Fruit fly (Drosophila melanogaster) whole organism, embryonic: ENCODE results near the gene cort.

Source experiments
- ATbp ChIP-seq: fragments of 200-800 bp; sonication (Bioruptor generic); optimal IDR thresholded peaks from 2 replicates; lab custom pipeline; 2017; ENCODE audit warnings: missing biosample characterization, mild to moderate bottlenecking, missing genetic modification characterization, missing genetic modification reagents
- Adf1 ChIP-seq: fragments of 200-800 bp; sonication (Bioruptor generic); IDR thresholded peaks from 2 replicates; pipeline ENCODE4 v1.3.6; 2022; ENCODE audit warnings: missing biosample characterization, missing genetic modification characterization
- Asciz ChIP-seq: fragments of 200-800 bp; sonication (Bioruptor generic); optimal IDR thresholded peaks from 2 replicates; lab custom pipeline; 2017; ENCODE audit warnings: missing biosample characterization, mild to moderate bottlenecking, missing genetic modification characterization, missing genetic modification reagents
- Awh ChIP-seq: fragments of 200-800 bp; sonication (Bioruptor generic); IDR thresholded peaks from 2 replicates; pipeline ENCODE4, ENCODE4 v1.3.6; 2022; ENCODE audit warnings: missing biosample characterization, missing genetic modification characterization
- BEAF-32 ChIP-seq: fragments of 200-800 bp; sonication (Bioruptor generic); optimal IDR thresholded peaks from 3 replicates; lab custom pipeline; 2017; ENCODE audit warnings: missing biosample characterization, missing genetic modification characterization, mild to moderate bottlenecking, moderate library complexity, missing genetic modification reagents
- Bdp1 ChIP-seq: fragments of 200-800 bp; sonication (Bioruptor generic); optimal IDR thresholded peaks from 3 replicates; lab custom pipeline; 2016; ENCODE audit warnings: missing biosample characterization, missing genetic modification characterization
- Bgb ChIP-seq: fragments of 200-800 bp; sonication (Bioruptor generic); IDR thresholded peaks from 2 replicates; pipeline ENCODE4 v1.3.6; 2022; ENCODE audit warnings: missing biosample characterization, missing genetic modification characterization; ENCODE audit not compliant: partially characterized antibody
- CG11456 ChIP-seq: fragments of 200-800 bp; sonication (Bioruptor generic); IDR thresholded peaks from 3 replicates; pipeline ENCODE4 v1.3.6; 2022; ENCODE audit warnings: missing biosample characterization, missing genetic modification characterization
- CG13894 ChIP-seq: fragments of 200-800 bp; sonication (Bioruptor generic); optimal IDR thresholded peaks from 3 replicates; lab custom pipeline; 2018; ENCODE audit warnings: missing biosample characterization, mild to moderate bottlenecking, missing genetic modification characterization, moderate library complexity
- CG15479 ChIP-seq: fragments of 200-800 bp; sonication (Bioruptor generic); optimal IDR thresholded peaks from 3 replicates; lab custom pipeline; 2019; ENCODE audit warnings: missing biosample characterization, mild to moderate bottlenecking, missing genetic modification characterization, moderate library complexity
- CG17328 ChIP-seq: fragments of 200-800 bp; sonication (Bioruptor generic); IDR thresholded peaks from 2 replicates; pipeline ENCODE4 v1.3.6; 2022; ENCODE audit warnings: missing biosample characterization, missing genetic modification characterization
- CG18476 ChIP-seq: fragments of 200-800 bp; sonication (Bioruptor generic); optimal IDR thresholded peaks from 2 replicates; lab custom pipeline; 2016; ENCODE audit warnings: missing biosample characterization, mild to moderate bottlenecking, missing genetic modification characterization
- CG34224 ChIP-seq: fragments of 200-800 bp; sonication (Bioruptor generic); IDR thresholded peaks from 3 replicates; pipeline ENCODE4 v1.3.6; 2022; ENCODE audit warnings: missing biosample characterization, missing genetic modification characterization; ENCODE audit not compliant: partially characterized antibody
- CG7963 ChIP-seq: fragments of 200-800 bp; sonication (Bioruptor generic); IDR thresholded peaks from 3 replicates; pipeline ENCODE4 v1.3.6; 2022; ENCODE audit warnings: missing biosample characterization, missing genetic modification characterization; ENCODE audit not compliant: partially characterized antibody
- CG8359 ChIP-seq: fragments of 200-800 bp; sonication (Bioruptor generic); optimal IDR thresholded peaks from 2 replicates; lab custom pipeline; 2017; ENCODE audit warnings: missing biosample characterization, mild to moderate bottlenecking, missing genetic modification characterization, borderline replicate concordance
- Deaf1 ChIP-seq: fragments of 200-800 bp; optimal IDR thresholded peaks from 3 replicates; lab custom pipeline; 2019; ENCODE audit warnings: missing biosample characterization, mild to moderate bottlenecking, missing genetic modification characterization, moderate library complexity
- Dp ChIP-seq: fragments of 200-800 bp; sonication (Bioruptor generic); optimal IDR thresholded peaks from 2 replicates; lab custom pipeline; 2018; ENCODE audit warnings: missing biosample characterization, mild to moderate bottlenecking, missing genetic modification characterization, moderate library complexity
- Drgx ChIP-seq: fragments of 200-800 bp; sonication (Bioruptor generic); IDR thresholded peaks from 2 replicates; pipeline ENCODE4 v1.3.6; 2022; ENCODE audit warnings: missing biosample characterization, missing genetic modification characterization
- Ets65A ChIP-seq: fragments of 200-800 bp; sonication (Bioruptor generic); peaks from one replicate; lab custom pipeline; 2016; ENCODE audit warnings: missing biosample characterization, missing genetic modification characterization
- Hr39 ChIP-seq: fragments of >200 bp; optimal IDR thresholded peaks from 2 replicates; lab custom pipeline; 2017
- Hr51 ChIP-seq, 2 experiments: fragments of 200-800 bp; sonication (Bioruptor generic); optimal IDR thresholded peaks; 2 replicates in 1 of 2; 3 replicates in 1 of 2; lab custom pipeline; 2016 to 2018; ENCODE audit warnings: missing biosample characterization in 2 of 2, missing genetic modification characterization in 2 of 2, mild to moderate bottlenecking in 1 of 2, moderate library complexity in 1 of 2
- MBD-R2 ChIP-seq: fragments of 200-800 bp; sonication (Bioruptor generic); IDR thresholded peaks from 2 replicates; pipeline ENCODE4 v1.3.6; 2022; ENCODE audit warnings: missing biosample characterization, missing genetic modification characterization
- NK7.1 ChIP-seq: fragments of 200-800 bp; sonication (Bioruptor generic); optimal IDR thresholded peaks from 3 replicates; lab custom pipeline; 2016; ENCODE audit warnings: missing biosample characterization, missing genetic modification characterization
- Pdp1 ChIP-seq, 2 experiments: fragments of 200-800 bp; sonication (Bioruptor generic); optimal IDR thresholded peaks; 3 replicates each; lab custom pipeline; 2016; ENCODE audit warnings: missing biosample characterization in 2 of 2, missing genetic modification characterization in 2 of 2, mild to moderate bottlenecking in 1 of 2, moderate library complexity in 1 of 2
- TFAM ChIP-seq: fragments of 200-800 bp; sonication (Bioruptor generic); optimal IDR thresholded peaks from 2 replicates; lab custom pipeline; 2017; ENCODE audit warnings: missing biosample characterization, missing genetic modification characterization, inconsistent platforms
- abd-A ChIP-seq: fragments of 200-800 bp; sonication (Bioruptor generic); optimal IDR thresholded peaks from 3 replicates; lab custom pipeline; 2019; ENCODE audit warnings: missing biosample characterization, mild to moderate bottlenecking, missing genetic modification characterization, moderate library complexity
- cas ChIP-seq: fragments of 200-800 bp; sonication (Bioruptor generic); IDR thresholded peaks from 2 replicates; pipeline ENCODE4 v1.3.6; 2022; ENCODE audit warnings: missing biosample characterization, missing genetic modification characterization
- chinmo ChIP-seq: fragments of 200-800 bp; sonication (Bioruptor generic); IDR thresholded peaks from 4 replicates; pipeline ENCODE4 v1.3.6; 2022; ENCODE audit warnings: missing biosample characterization, missing genetic modification characterization; ENCODE audit not compliant: partially characterized antibody
- crc ChIP-seq: fragments of 200-800 bp; sonication (Bioruptor generic); optimal IDR thresholded peaks from 2 replicates; lab custom pipeline; 2016; ENCODE audit warnings: missing biosample characterization, missing genetic modification characterization
- ems ChIP-seq: fragments of 200-800 bp; sonication (Bioruptor generic); optimal IDR thresholded peaks from 3 replicates; lab custom pipeline; 2016; ENCODE audit warnings: missing biosample characterization, missing genetic modification characterization
- fd3F ChIP-seq: fragments of 200-800 bp; sonication (Bioruptor generic); optimal IDR thresholded peaks from 2 replicates; lab custom pipeline; 2018; ENCODE audit warnings: missing biosample characterization, mild to moderate bottlenecking, missing genetic modification characterization, moderate library complexity
- gsb ChIP-seq: fragments of 200-800 bp; sonication (Bioruptor generic); IDR thresholded peaks from 2 replicates; pipeline ENCODE4 v1.3.6; 2022; ENCODE audit warnings: missing biosample characterization, missing genetic modification characterization
- ham ChIP-seq: fragments of 200-800 bp; sonication (Bioruptor generic); IDR thresholded peaks from 2 replicates; pipeline ENCODE4 v1.3.6; 2022; ENCODE audit warnings: missing biosample characterization, missing genetic modification characterization
- her ChIP-seq: fragments of 200-800 bp; sonication (Bioruptor generic); optimal IDR thresholded peaks from 2 replicates; lab custom pipeline; 2016; ENCODE audit warnings: missing biosample characterization, missing genetic modification characterization
- nau ChIP-seq: fragments of 200-800 bp; sonication (Bioruptor generic); optimal IDR thresholded peaks from 3 replicates; lab custom pipeline; 2017; ENCODE audit warnings: missing biosample characterization, mild to moderate bottlenecking, missing genetic modification characterization, missing genetic modification reagents
- nerfin-2 ChIP-seq: fragments of 200-800 bp; sonication (Bioruptor generic); IDR thresholded peaks from 2 replicates; pipeline ENCODE4 v1.3.6; 2022; ENCODE audit warnings: missing biosample characterization, missing genetic modification characterization; ENCODE audit not compliant: partially characterized antibody
- oc ChIP-seq: fragments of 200-800 bp; sonication (Bioruptor generic); optimal IDR thresholded peaks from 2 replicates; lab custom pipeline; 2018; ENCODE audit warnings: missing biosample characterization, mild to moderate bottlenecking, missing genetic modification characterization, moderate library complexity
- phol ChIP-seq: fragments of 200-800 bp; sonication (Bioruptor generic); optimal IDR thresholded peaks from 3 replicates; lab custom pipeline; 2018; ENCODE audit warnings: missing biosample characterization, mild to moderate bottlenecking, missing genetic modification characterization, moderate library complexity
- pum ChIP-seq: fragments of 200-800 bp; sonication (Bioruptor generic); optimal IDR thresholded peaks from 2 replicates; lab custom pipeline; 2016; ENCODE audit warnings: missing biosample characterization, missing genetic modification characterization
- sc ChIP-seq, 3 experiments: fragments of >200 bp in 2 of 3; fragments of 200-800 bp in 1 of 3; sonication (Bioruptor generic) in 1 of 3; optimal IDR thresholded peaks; 2 replicates in 2 of 3; 3 replicates in 1 of 3; lab custom pipeline; 2017; ENCODE audit warnings: mild to moderate bottlenecking in 1 of 3, missing biosample characterization in 1 of 3, missing genetic modification characterization in 1 of 3, missing genetic modification reagents in 1 of 3
- sd ChIP-seq: fragments of 200-800 bp; sonication (Bioruptor generic); optimal IDR thresholded peaks from 3 replicates; lab custom pipeline; 2018; ENCODE audit warnings: missing biosample characterization, mild to moderate bottlenecking, missing genetic modification characterization, moderate library complexity
- so ChIP-seq: fragments of 200-800 bp; sonication (Bioruptor generic); IDR thresholded peaks from 3 replicates; pipeline ENCODE4 v1.3.6; 2022; ENCODE audit warnings: missing biosample characterization, missing genetic modification characterization
- vvl ChIP-seq: fragments of 200-800 bp; sonication (Bioruptor generic); IDR thresholded peaks from 2 replicates; pipeline ENCODE4 v1.3.6; 2022; ENCODE audit warnings: missing biosample characterization, missing genetic modification characterization

cort gene

DNA sequence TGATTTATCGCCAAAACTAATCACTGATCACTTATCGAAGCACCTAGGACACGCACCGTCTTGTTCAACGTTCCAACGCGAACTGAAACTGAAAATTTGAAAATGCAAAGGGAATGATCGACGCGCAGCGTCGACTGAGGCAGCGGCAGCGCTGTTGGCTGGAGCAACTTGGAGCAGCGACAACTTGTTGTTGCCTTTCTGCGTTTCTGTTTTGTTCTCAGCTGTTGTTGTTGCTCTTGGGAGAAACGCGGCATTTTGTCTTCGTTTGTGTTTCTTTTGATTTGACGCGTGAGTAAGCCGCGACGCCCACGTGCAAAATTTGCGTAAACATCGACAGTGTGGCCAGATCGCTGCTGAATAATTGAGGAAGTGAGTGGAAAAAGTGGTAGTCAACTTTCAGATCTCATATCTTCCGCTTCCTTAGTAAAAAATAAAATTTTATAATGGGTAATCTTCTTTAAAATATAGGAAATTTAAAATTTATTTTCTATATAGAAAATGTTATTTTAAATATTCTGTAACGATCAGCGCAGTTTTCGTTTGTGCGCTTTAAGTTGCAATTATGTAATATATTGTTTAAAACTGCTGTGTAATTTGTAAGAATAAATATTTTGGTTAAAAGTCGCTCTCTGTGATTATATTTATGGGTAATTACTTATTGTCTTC, 32.7 kb upstream of the cort start, which contains the start of gene Tsp (continued):
- TF ChIP-seq sd (tag; lab: Kevin White, UChicago) (peak; percentile 58), gsb (GFP tag; lab: Robert Waterston, UW) (no peak), Bdp1 (GFP tag; lab: Kevin White, UChicago) (no peak), sc (optimal IDR thresholded peaks at IDR 0.05; lab: Kevin White, UChicago) (no peak), sc (GFP tag; optimal IDR thresholded peaks at IDR 0.05; lab: Kevin White, UChicago) (no peak), CG8359 (GFP tag; lab: Kevin White, UChicago) (peak; percentile 7), crc (GFP tag; lab: Kevin White, UChicago) (no peak), so (GFP tag; lab: Robert Waterston, UW) (peak; percentile 43; the same call in 1 of the 3 replicates), CG18476 (GFP tag; lab: Kevin White, UChicago) (no peak), Asciz (GFP tag; lab: Kevin White, UChicago) (no peak), Adf1 (GFP tag; lab: Robert Waterston, UW) (peak; percentile 95), MBD-R2 (GFP tag; lab: Robert Waterston, UW) (no peak), Hr51 (GFP tag; optimal IDR thresholded peaks at IDR 0.05; lab: Kevin White, UChicago) (no peak), ham (GFP tag; lab: Robert Waterston, UW) (no peak), nau (GFP tag; lab: Kevin White, UChicago) (no peak), CG34224 (GFP tag; lab: Robert Waterston, UW) (no peak), pum (GFP tag; lab: Kevin White, UChicago) (no peak), CG7963 (GFP tag; lab: Robert Waterston, UW) (no peak), phol (tag; lab: Kevin White, UChicago) (no peak), NK7.1 (GFP tag; lab: Kevin White, UChicago) (no peak), Dp (GFP tag; lab: Kevin White, UChicago) (no peak), CG15479 (GFP tag; lab: Kevin White, UChicago) (peak; percentile 5), Ets65A (peak; percentile 30), fd3F (GFP tag; lab: Kevin White, UChicago) (no peak), nerfin-2 (GFP tag; lab: Robert Waterston, UW) (no peak), Drgx (GFP tag; lab: Robert Waterston, UW) (no peak), ATbp (no peak), CG17328 (GFP tag; lab: Robert Waterston, UW) (no peak), BEAF-32 (GFP tag; lab: Kevin White, UChicago) (no peak), ems (GFP tag; lab: Kevin White, UChicago) (no peak), Bgb (GFP tag; lab: Robert Waterston, UW) (0 out of 2 replicates have a peak, but pooled peaks have one; percentile 18), CG11456 (GFP tag; lab: Robert Waterston, UW) (no peak), Hr39 (lab: Kevin White, UChicago) (no peak), her (GFP tag; lab: Kevin White, UChicago) (no peak)

DNA sequence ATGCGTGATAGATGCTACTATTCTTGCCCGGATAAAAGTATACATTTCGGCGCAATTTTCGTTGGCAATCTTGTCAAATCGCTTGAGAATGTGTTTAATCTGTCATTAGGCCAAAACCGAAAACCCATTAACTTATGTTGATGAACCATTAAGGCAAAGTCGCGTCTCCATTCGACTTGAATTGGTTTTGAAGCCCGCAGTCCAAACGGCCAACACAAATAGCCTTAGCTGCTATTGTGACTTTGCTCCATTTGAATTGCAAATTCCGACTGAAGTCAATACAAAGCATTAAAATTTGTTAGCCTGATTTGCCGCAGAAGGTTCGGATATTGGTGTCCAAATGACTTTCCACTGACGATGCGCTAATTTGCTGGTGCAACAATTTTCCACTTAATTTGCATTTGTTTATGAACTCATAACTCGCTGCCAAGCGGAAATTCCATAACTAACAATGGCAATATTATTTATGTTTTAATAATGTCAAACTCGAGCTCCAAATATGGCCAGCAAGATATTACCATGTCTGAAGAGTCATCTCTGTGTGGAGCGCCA, 30.0 kb upstream of the cort start:
- TF ChIP-seq oc (tag; lab: Kevin White, UChicago) (peak; percentile 16), Pdp1 (GFP tag; optimal IDR thresholded peaks at IDR 0.05; lab: Kevin White, UChicago) (peak in 1 of 2 experiments; percentile 9), cas (GFP tag; lab: Robert Waterston, UW) (no peak), TFAM (GFP tag; lab: Kevin White, UChicago) (no peak), vvl (peak; percentile 65; the same call in 1 of the 2 replicates), CG13894 (tag; lab: Kevin White, UChicago) (peak; percentile 1), sd (tag; lab: Kevin White, UChicago) (peak; percentile 43), chinmo (GFP tag; lab: Robert Waterston, UW) (peak; percentile 73; the same call in 1 of the 4 replicates), Deaf1 (no peak), Awh (GFP tag; lab: Robert Waterston, UW) (peak; percentile 69; the same call in 1 of the 2 replicates), abd-A (tag; lab: Kevin White, UChicago) (peak; percentile 74)
